Worm (Caenorhabditis elegans): ENCODE measurements around the gene Y82E9BL.19.

- no peak for TF ChIP-seq ztf-11 (tag; optimal IDR thresholded peaks at IDR 0.05)
- TF ChIP-seq nhr-47 (tag; optimal IDR thresholded peaks at IDR 0.05), result no peak
- TF ChIP-seq lsy-2 (tag; optimal IDR thresholded peaks at IDR 0.05), result no peak
- TF ChIP-seq grh-1 (GFP tag; IDR thresholded peaks at IDR 0.05), result no peak
- no peak for TF ChIP-seq fkh-10 (GFP tag; optimal IDR thresholded peaks at IDR 0.05)
- TF ChIP-seq ama-1 (optimal IDR thresholded peaks at IDR 0.05), result no peak
- TF ChIP-seq snpc-4 (tag; optimal IDR thresholded peaks at IDR 0.05), result no peak
- TF ChIP-seq nhr-77 (tag; optimal IDR thresholded peaks at IDR 0.05), result no peak
- no peak for TF ChIP-seq mdl-1 (tag; optimal IDR thresholded peaks at IDR 0.05)
- no peak for TF ChIP-seq Y116A8C.19 (tag; optimal IDR thresholded peaks at IDR 0.05; ENCODE audit: borderline replicate concordance)
- TF ChIP-seq zag-1 (tag; optimal IDR thresholded peaks at IDR 0.05), result no peak
- no peak for TF ChIP-seq ces-1 (GFP tag; optimal IDR thresholded peaks at IDR 0.05)
These were observed 42.6 kb downstream of the Y82E9BL.19 start, which contains the start of gene Y82E9BR.20 for ce11 chrIII:1374355-1374807.
